Fruit fly (Drosophila melanogaster): ENCODE data around the gene tnc.

Gene tnc

dm6 chr3R:24983537-24984501 is at the start of gene tnc (continued):
- TF ChIP-seq Dad (GFP tag; optimal IDR thresholded peaks at IDR 0.05) (no peak), HLHmδ (GFP tag; optimal IDR thresholded peaks at IDR 0.05) (no peak), CG17912 (GFP tag; optimal IDR thresholded peaks at IDR 0.05) (no peak), CG3163 (GFP tag; optimal IDR thresholded peaks at IDR 0.05) (no peak), CG15479 (GFP tag; optimal IDR thresholded peaks at IDR 0.05) (no peak), gce (GFP tag; IDR thresholded peaks at IDR 0.05) (no peak), Lpt (GFP tag; optimal IDR thresholded peaks at IDR 0.05) (no peak), CG17328 (GFP tag; IDR thresholded peaks at IDR 0.05) (no peak), bab2 (GFP tag; optimal IDR thresholded peaks at IDR 0.05) (no peak), dati (GFP tag; IDR thresholded peaks at IDR 0.05) (no peak), Vsx1 (GFP tag; optimal IDR thresholded peaks at IDR 0.05) (no peak), dm (GFP tag; optimal IDR thresholded peaks at IDR 0.05) (no peak), tap (tag; optimal IDR thresholded peaks at IDR 0.05) (peak; percentile 40), CG10959 (GFP tag; IDR thresholded peaks at IDR 0.05) (no peak), zf30C (GFP tag; optimal IDR thresholded peaks at IDR 0.05) (peak; percentile 46), CG12104 (GFP tag; optimal IDR thresholded peaks at IDR 0.05) (peak; percentile 9), hbn (GFP tag; IDR thresholded peaks at IDR 0.05; ENCODE audit: partially characterized antibody) (no peak), pzg (GFP tag; optimal IDR thresholded peaks at IDR 0.05) (no peak), CG1529 (GFP tag; optimal IDR thresholded peaks at IDR 0.05) (peak; percentile 31), rib (GFP tag; IDR thresholded peaks at IDR 0.05) (no peak), CG7556 (GFP tag; optimal IDR thresholded peaks at IDR 0.05) (peak; percentile 86), slou (GFP tag; optimal IDR thresholded peaks at IDR 0.05) (no peak), Sry-β (GFP tag; optimal IDR thresholded peaks at IDR 0.05) (no peak), gsb (GFP tag; IDR thresholded peaks at IDR 0.05) (no peak), C15 (GFP tag; IDR thresholded peaks at IDR 0.05) (no peak), CG12769 (tag; optimal IDR thresholded peaks at IDR 0.05) (no peak), Nf-YA (GFP tag; IDR thresholded peaks at IDR 0.05) (no peak), CG34376 (GFP tag; optimal IDR thresholded peaks at IDR 0.05) (no peak), twi (tag; optimal IDR thresholded peaks at IDR 0.05) (no peak), Gug (GFP tag; IDR thresholded peaks at IDR 0.05) (no peak), abd-A (tag; optimal IDR thresholded peaks at IDR 0.05) (peak; percentile 41), CG15011 (GFP tag; optimal IDR thresholded peaks at IDR 0.05) (peak; percentile 49), CG4360 (GFP tag; IDR thresholded peaks at IDR 0.05) (peak; percentile 85), CG6791 (GFP tag; IDR thresholded peaks at IDR 0.05; ENCODE audit: partially characterized antibody) (no peak), CG4404 (GFP tag; IDR thresholded peaks at IDR 0.05) (peak; percentile 19; the same call in 1 of the 2 replicates), insv (GFP tag; optimal IDR thresholded peaks at IDR 0.05) (no peak), CG33213 (GFP tag; optimal IDR thresholded peaks at IDR 0.05) (no peak), Mad (GFP tag; optimal IDR thresholded peaks at IDR 0.05) (no peak), psq (GFP tag; optimal IDR thresholded peaks at IDR 0.05) (no peak), CG8765 (GFP tag; IDR thresholded peaks at IDR 0.05) (no peak), Oaz (GFP tag; IDR thresholded peaks at IDR 0.05) (0 out of 2 replicates have a peak, but pooled peaks have one; percentile 18), CG11085 (GFP tag; IDR thresholded peaks at IDR 0.05) (no peak), CG7357 (GFP tag; IDR thresholded peaks at IDR 0.05) (0 out of 3 replicates have a peak, but pooled peaks have one; percentile 9), HHEX (GFP tag; optimal IDR thresholded peaks at IDR 0.05) (peak; percentile 63), CG17186 (GFP tag; optimal IDR thresholded peaks at IDR 0.05) (no peak), seq (GFP tag; IDR thresholded peaks at IDR 0.05) (peak; percentile 35; the same call in 1 of the 2 replicates), dan (GFP tag; IDR thresholded peaks at IDR 0.05) (no peak), bowl (GFP tag; IDR thresholded peaks at IDR 0.05) (no peak), CTCF (GFP tag; optimal IDR thresholded peaks at IDR 0.05) (no peak), CG43689 (GFP tag; IDR thresholded peaks at IDR 0.05) (no peak), CG13894 (tag; optimal IDR thresholded peaks at IDR 0.05) (no peak)
